Worm (Caenorhabditis elegans): ENCODE results near the gene C17H12.37.

ce11 chrIV:6809756-6810155 lies 4.8 kb downstream of the C17H12.37 start:
- TF ChIP-seq unc-62 (GFP tag; optimal IDR thresholded peaks at IDR 0.05) (no peak), ham-2 (GFP tag; optimal IDR thresholded peaks at IDR 0.05) (peak; percentile 54), pha-4 (tag; optimal IDR thresholded peaks at IDR 0.05) (no peak), elt-3 (tag; optimal IDR thresholded peaks at IDR 0.05) (no peak), lsy-2 (tag; optimal IDR thresholded peaks at IDR 0.05) (no peak), nhr-12 (tag; optimal IDR thresholded peaks at IDR 0.05) (no peak), ces-1 (GFP tag; optimal IDR thresholded peaks at IDR 0.05) (peak; percentile 63)

Data from whole organism, mixed stage, embryonic.